Fruit fly (Drosophila melanogaster) whole organism, embryonic: ENCODE results near the gene CG3078.

Source experiments
- Atf6 ChIP-seq: fragments of 200-800 bp; sonication (Bioruptor generic); IDR thresholded peaks from 2 replicates; pipeline ENCODE4 v1.3.6; 2022; ENCODE audit warnings: missing biosample characterization, missing genetic modification characterization
- CG10321 ChIP-seq: fragments of 200-800 bp; sonication (Bioruptor generic); IDR thresholded peaks from 2 replicates; pipeline ENCODE4 v1.3.6; 2022; ENCODE audit warnings: missing biosample characterization, missing genetic modification characterization
- CG10565 ChIP-seq: fragments of 200-800 bp; sonication (Bioruptor generic); optimal IDR thresholded peaks from 3 replicates; lab custom pipeline; 2016; ENCODE audit warnings: missing biosample characterization, mild to moderate bottlenecking, missing genetic modification characterization
- CG11560 ChIP-seq: fragments of 200-800 bp; sonication (Bioruptor generic); IDR thresholded peaks from 3 replicates; pipeline ENCODE4 v1.3.6; 2022; ENCODE audit warnings: missing biosample characterization, missing genetic modification characterization
- CG12236 ChIP-seq: fragments of 200-800 bp; sonication (Bioruptor generic); optimal IDR thresholded peaks from 2 replicates; lab custom pipeline; 2016; ENCODE audit warnings: missing biosample characterization, missing genetic modification characterization
- CG14667 ChIP-seq: fragments of 200-800 bp; sonication (Bioruptor generic); IDR thresholded peaks from 2 replicates; pipeline ENCODE4 v1.3.6; 2022; ENCODE audit warnings: missing biosample characterization, missing genetic modification characterization
- CG15514 ChIP-seq: fragments of 200-800 bp; sonication (Bioruptor generic); optimal IDR thresholded peaks from 3 replicates; lab custom pipeline; 2017; ENCODE audit warnings: missing biosample characterization, missing genetic modification characterization, mild to moderate bottlenecking, moderate library complexity, missing genetic modification reagents
- CG18599 ChIP-seq: fragments of 200-800 bp; sonication (Bioruptor generic); optimal IDR thresholded peaks from 3 replicates; lab custom pipeline; 2017; ENCODE audit warnings: missing biosample characterization, missing genetic modification characterization, mild to moderate bottlenecking, moderate library complexity, missing genetic modification reagents
- CG2116 ChIP-seq: fragments of 200-800 bp; sonication (Bioruptor generic); optimal IDR thresholded peaks from 3 replicates; lab custom pipeline; 2018; ENCODE audit warnings: missing biosample characterization, mild to moderate bottlenecking, missing genetic modification characterization
- CG2712 ChIP-seq: fragments of 200-800 bp; optimal IDR thresholded peaks from 3 replicates; lab custom pipeline; 2019; ENCODE audit warnings: missing biosample characterization, mild to moderate bottlenecking, missing genetic modification characterization, moderate library complexity
- CG2889 ChIP-seq: fragments of 200-800 bp; sonication (Bioruptor generic); IDR thresholded peaks from 3 replicates; pipeline ENCODE4 v1.3.6; 2022; ENCODE audit warnings: missing biosample characterization, missing genetic modification characterization
- CG31441 ChIP-seq: fragments of 200-800 bp; sonication (Bioruptor generic); IDR thresholded peaks from 2 replicates; pipeline ENCODE4 v1.3.6; 2022; ENCODE audit warnings: missing biosample characterization, missing genetic modification characterization
- CG32532 ChIP-seq: fragments of 200-800 bp; sonication (Bioruptor generic); IDR thresholded peaks from 2 replicates; pipeline ENCODE4 v1.3.6; 2022; ENCODE audit warnings: missing biosample characterization, missing genetic modification characterization
- CG32772 ChIP-seq: fragments of 200-800 bp; sonication (Bioruptor generic); IDR thresholded peaks from 2 replicates; pipeline ENCODE4 v1.3.6; 2022; ENCODE audit warnings: missing biosample characterization, missing genetic modification characterization
- CG34376 ChIP-seq: fragments of 200-800 bp; sonication (Bioruptor generic); optimal IDR thresholded peaks from 2 replicates; lab custom pipeline; 2018; ENCODE audit warnings: missing biosample characterization, mild to moderate bottlenecking, missing genetic modification characterization
- CG3726 ChIP-seq: fragments of 200-800 bp; sonication (Bioruptor generic); IDR thresholded peaks from 3 replicates; pipeline ENCODE4, ENCODE4 v1.3.6; 2022; ENCODE audit warnings: missing biosample characterization, missing genetic modification characterization
- CG4328 ChIP-seq: fragments of 200-800 bp; sonication (Bioruptor generic); optimal IDR thresholded peaks from 3 replicates; lab custom pipeline; 2017; ENCODE audit warnings: missing biosample characterization, missing genetic modification reagents, missing genetic modification characterization
- CG6813 ChIP-seq: fragments of 200-800 bp; sonication (Bioruptor generic); optimal IDR thresholded peaks from 2 replicates; lab custom pipeline; 2017; ENCODE audit warnings: missing biosample characterization, missing genetic modification characterization, mild to moderate bottlenecking, moderate library complexity, missing genetic modification reagents
- CG7372 ChIP-seq: fragments of 200-800 bp; sonication (Bioruptor generic); IDR thresholded peaks from 2 replicates; pipeline ENCODE4 v1.3.6; 2022; ENCODE audit warnings: missing biosample characterization, missing genetic modification characterization
- CrebB ChIP-seq: fragments of 200-800 bp; sonication (Bioruptor generic); optimal IDR thresholded peaks from 3 replicates; lab custom pipeline; 2018; ENCODE audit warnings: missing biosample characterization, mild to moderate bottlenecking, missing genetic modification characterization
- E2f1 ChIP-seq: fragments of 200-800 bp; sonication (Bioruptor generic); IDR thresholded peaks from 2 replicates; pipeline ENCODE4 v1.3.6; 2022; ENCODE audit warnings: missing biosample characterization, missing genetic modification characterization
- Fer1 ChIP-seq: fragments of 200-800 bp; sonication (Bioruptor generic); optimal IDR thresholded peaks from 2 replicates; lab custom pipeline; 2017; ENCODE audit warnings: missing biosample characterization, mild to moderate bottlenecking, missing genetic modification characterization
- HLH54F ChIP-seq: fragments of 200-800 bp; sonication (Bioruptor generic); optimal IDR thresholded peaks from 3 replicates; lab custom pipeline; 2016; ENCODE audit warnings: missing biosample characterization, missing genetic modification characterization
- Hr39 ChIP-seq: fragments of >200 bp; optimal IDR thresholded peaks from 2 replicates; lab custom pipeline; 2017
- Med ChIP-seq: fragments of 200-800 bp; sonication (Bioruptor generic); peaks from one replicate; lab custom pipeline; 2016; ENCODE audit warnings: missing biosample characterization, missing genetic modification characterization, mild to moderate bottlenecking, inconsistent platforms, moderate library complexity
- NC2β ChIP-seq: fragments of 200-800 bp; sonication (Bioruptor generic); optimal IDR thresholded peaks from 2 replicates; lab custom pipeline; 2016; ENCODE audit warnings: missing biosample characterization, missing genetic modification characterization
- Nf-YB ChIP-seq: fragments of 200-800 bp; sonication (Bioruptor generic); optimal IDR thresholded peaks from 3 replicates; lab custom pipeline; 2019; ENCODE audit warnings: missing biosample characterization, mild to moderate bottlenecking, missing genetic modification characterization, moderate library complexity
- Ptx1 ChIP-seq: fragments of 200-800 bp; sonication (Bioruptor generic); IDR thresholded peaks from 2 replicates; pipeline ENCODE4 v1.3.6; 2022; ENCODE audit warnings: missing biosample characterization, missing genetic modification characterization
- Rfx ChIP-seq: fragments of 200-800 bp; sonication (Bioruptor generic); IDR thresholded peaks from 2 replicates; pipeline ENCODE4 v1.3.6; 2022; ENCODE audit warnings: missing biosample characterization, missing genetic modification characterization
- Sox102F ChIP-seq: fragments of 200-800 bp; sonication (Bioruptor generic); optimal IDR thresholded peaks from 2 replicates; lab custom pipeline; 2018; ENCODE audit warnings: missing biosample characterization, mild to moderate bottlenecking, missing genetic modification characterization, moderate library complexity
- ac ChIP-seq: fragments of 200-800 bp; sonication (Bioruptor generic); optimal IDR thresholded peaks from 3 replicates; lab custom pipeline; 2017; ENCODE audit warnings: missing biosample characterization, mild to moderate bottlenecking, missing genetic modification characterization
- ato ChIP-seq: fragments of 200-800 bp; sonication (Bioruptor generic); IDR thresholded peaks from 2 replicates; pipeline ENCODE4 v1.3.6; 2022; ENCODE audit warnings: missing biosample characterization, missing genetic modification characterization; ENCODE audit not compliant: partially characterized antibody
- bcd ChIP-seq: fragments of 200-800 bp; sonication (Bioruptor generic); optimal IDR thresholded peaks from 2 replicates; lab custom pipeline; 2017; ENCODE audit warnings: missing biosample characterization, mild to moderate bottlenecking, missing genetic modification characterization
- chif ChIP-seq, 2 experiments: fragments of 200-800 bp; sonication (Bioruptor generic); optimal IDR thresholded peaks; 3 replicates each; lab custom pipeline; 2016; ENCODE audit warnings: missing biosample characterization in 2 of 2, missing genetic modification characterization in 2 of 2
- dati ChIP-seq: fragments of 200-800 bp; sonication (Bioruptor generic); IDR thresholded peaks from 2 replicates; pipeline ENCODE4 v1.3.6; 2022; ENCODE audit warnings: missing biosample characterization, missing genetic modification characterization
- dysf ChIP-seq: fragments of 200-800 bp; sonication (Bioruptor generic); IDR thresholded peaks from 3 replicates; pipeline ENCODE4 v1.3.6; 2022; ENCODE audit warnings: missing biosample characterization, missing genetic modification characterization
- fu2 ChIP-seq: fragments of 200-800 bp; sonication (Bioruptor generic); optimal IDR thresholded peaks from 2 replicates; lab custom pipeline; 2016; ENCODE audit warnings: missing biosample characterization, missing genetic modification characterization
- gcm ChIP-seq: fragments of 200-800 bp; sonication (Bioruptor generic); optimal IDR thresholded peaks from 2 replicates; lab custom pipeline; 2019; ENCODE audit warnings: missing biosample characterization, mild to moderate bottlenecking, missing genetic modification characterization, moderate library complexity
- hkb ChIP-seq, 2 experiments: fragments of 200-800 bp in 1 of 2; fragments of >200 bp in 1 of 2; sonication (Bioruptor generic) in 1 of 2; IDR thresholded peaks in 1 of 2; optimal IDR thresholded peaks in 1 of 2; 2 replicates each; pipeline versions ENCODE4 v1.3.6 to Lab custom; 2017 to 2022; ENCODE audit warnings: missing biosample characterization in 1 of 2, missing genetic modification characterization in 1 of 2
- hth ChIP-seq: fragments of >200 bp; optimal IDR thresholded peaks from 2 replicates; lab custom pipeline; 2017; ENCODE audit warnings: inconsistent platforms
- kay ChIP-seq: fragments of 200-800 bp; sonication (Bioruptor generic); optimal IDR thresholded peaks from 2 replicates; lab custom pipeline; 2016; ENCODE audit warnings: missing biosample characterization, missing genetic modification characterization
- lab ChIP-seq: fragments of 200-800 bp; sonication (Bioruptor generic); optimal IDR thresholded peaks from 3 replicates; lab custom pipeline; 2017; ENCODE audit warnings: missing biosample characterization, missing genetic modification characterization, mild to moderate bottlenecking, moderate library complexity, missing genetic modification reagents
- nerfin-2 ChIP-seq: fragments of 200-800 bp; sonication (Bioruptor generic); IDR thresholded peaks from 2 replicates; pipeline ENCODE4 v1.3.6; 2022; ENCODE audit warnings: missing biosample characterization, missing genetic modification characterization; ENCODE audit not compliant: partially characterized antibody
- nom ChIP-seq: fragments of 200-800 bp; sonication (Bioruptor generic); optimal IDR thresholded peaks from 2 replicates; lab custom pipeline; 2017; ENCODE audit warnings: missing biosample characterization, missing genetic modification characterization, mild to moderate bottlenecking, moderate library complexity, missing genetic modification reagents
- pfk ChIP-seq: fragments of 200-800 bp; sonication (Bioruptor generic); optimal IDR thresholded peaks from 2 replicates; lab custom pipeline; 2018; ENCODE audit warnings: missing biosample characterization, mild to moderate bottlenecking, missing genetic modification characterization, moderate library complexity
- shn ChIP-seq: fragments of 200-800 bp; sonication (Bioruptor generic); optimal IDR thresholded peaks from 3 replicates; lab custom pipeline; 2016; ENCODE audit warnings: missing biosample characterization, missing genetic modification characterization
- sima ChIP-seq: fragments of 200-800 bp; sonication (Bioruptor generic); optimal IDR thresholded peaks from 2 replicates; lab custom pipeline; 2016; ENCODE audit warnings: missing biosample characterization, missing genetic modification characterization
- sqz ChIP-seq: fragments of 200-800 bp; sonication (Bioruptor generic); optimal IDR thresholded peaks from 3 replicates; lab custom pipeline; 2018; ENCODE audit warnings: missing biosample characterization, mild to moderate bottlenecking, missing genetic modification characterization
- stc ChIP-seq: fragments of 200-800 bp; sonication (Bioruptor generic); IDR thresholded peaks from 2 replicates; pipeline ENCODE4 v1.3.6; 2022; ENCODE audit warnings: missing biosample characterization, missing genetic modification characterization

CG3078 gene

dm6 chrX:2293294-2293988 lies 33.8 kb upstream of the CG3078 start, which contains the start of gene CG2865 (continued):
- TF ChIP-seq CG14667 (peak; percentile 75), CrebB (tag; lab: Kevin White, UChicago) (peak; percentile 96), CG2712 (peak; percentile 96), kay (GFP tag; lab: Kevin White, UChicago) (peak; percentile 91), CG34376 (GFP tag; lab: Kevin White, UChicago) (peak; percentile 98), Ptx1 (GFP tag; lab: Robert Waterston, UW) (peak; percentile 90), hth (no peak), ac (GFP tag; lab: Kevin White, UChicago) (peak; percentile 77), bcd (GFP tag; lab: Kevin White, UChicago) (peak; percentile 94), CG10321 (GFP tag; lab: Robert Waterston, UW) (peak; percentile 11; the same call in 1 of the 2 replicates), CG32532 (GFP tag; lab: Robert Waterston, UW) (peak; percentile 91), chif (GFP tag; optimal IDR thresholded peaks at IDR 0.05; lab: Kevin White, UChicago) (peak; percentile 86 to 92), Nf-YB (peak; percentile 85), CG32772 (peak; percentile 80), CG2116 (GFP tag; lab: Kevin White, UChicago) (peak; percentile 68), CG11560 (tag; lab: Robert Waterston, UW) (peak; percentile 69; the same call in 2 of the 3 replicates), stc (GFP tag; lab: Robert Waterston, UW) (peak; percentile 82), dati (GFP tag; lab: Robert Waterston, UW) (0 out of 2 replicates have a peak, but pooled peaks have one; percentile 21), E2f1 (GFP tag; lab: Robert Waterston, UW) (peak; percentile 84), CG18599 (GFP tag; lab: Kevin White, UChicago) (peak; percentile 98), CG3726 (GFP tag; lab: Robert Waterston, UW) (0 out of 3 replicates have a peak, but pooled peaks have one; percentile 63), Fer1 (GFP tag; lab: Kevin White, UChicago) (peak; percentile 98), Atf6 (GFP tag; lab: Robert Waterston, UW) (peak; percentile 93), NC2β (GFP tag; lab: Kevin White, UChicago) (peak; percentile 82), shn (GFP tag; lab: Kevin White, UChicago) (peak; percentile 89), Sox102F (peak; percentile 93), CG4328 (peak; percentile 95), ato (GFP tag; lab: Robert Waterston, UW) (no peak), HLH54F (GFP tag; lab: Kevin White, UChicago) (peak; percentile 92), sima (GFP tag; lab: Kevin White, UChicago) (peak; percentile 74), gcm (peak; percentile 96), CG10565 (GFP tag; lab: Kevin White, UChicago) (peak; percentile 83), CG31441 (GFP tag; lab: Robert Waterston, UW) (peak; percentile 96), CG7372 (GFP tag; lab: Robert Waterston, UW) (peak; percentile 88), nom (peak; percentile 94), Hr39 (no peak), hkb (optimal IDR thresholded peaks at IDR 0.05; lab: Kevin White, UChicago) (no peak), hkb (GFP tag; IDR thresholded peaks at IDR 0.05; lab: Robert Waterston, UW) (peak; percentile 92), dysf (GFP tag; lab: Robert Waterston, UW) (peak; percentile 95), CG12236 (GFP tag; lab: Kevin White, UChicago) (peak; percentile 79), CG2889 (GFP tag; lab: Robert Waterston, UW) (peak; percentile 77; the same call in 2 of the 3 replicates), CG6813 (GFP tag; lab: Kevin White, UChicago) (peak; percentile 95), nerfin-2 (GFP tag; lab: Robert Waterston, UW) (peak; percentile 38; the same call in 1 of the 2 replicates), fu2 (GFP tag; lab: Kevin White, UChicago) (peak; percentile 79), Med (peak; percentile 98), lab (GFP tag; lab: Kevin White, UChicago) (peak; percentile 97), Rfx (GFP tag; lab: Robert Waterston, UW) (peak; percentile 89), sqz (GFP tag; lab: Kevin White, UChicago) (peak; percentile 95), pfk (GFP tag; lab: Kevin White, UChicago) (peak; percentile 65), CG15514 (peak; percentile 89)
